Worm (Caenorhabditis elegans): ENCODE measurements around the gene B0280.11.

ce11 chrIII:7120477-7120876, 17.6 kb downstream of the B0280.11 start:
- no peak for TF ChIP-seq ztf-29 (GFP tag; IDR thresholded peaks at IDR 0.05)
- no peak for TF ChIP-seq med-1 (GFP tag; optimal IDR thresholded peaks at IDR 0.05; ENCODE audit: insufficient read depth)
- no peak for TF ChIP-seq ztf-23 (GFP tag; IDR thresholded peaks at IDR 0.05)
- TF ChIP-seq flt-1 (GFP tag; IDR thresholded peaks at IDR 0.05): no peak
- TF ChIP-seq klf-2 (GFP tag; conservative IDR thresholded peaks at IDR 0.05): no peak
- no peak for TF ChIP-seq tab-1 (GFP tag; IDR thresholded peaks at IDR 0.05)
- TF ChIP-seq ref-1 (GFP tag; conservative IDR thresholded peaks at IDR 0.05): no peak
